Worm (Caenorhabditis elegans) whole organism, early embryonic: ENCODE measurements around the gene spp-14.

Experiments
- F13C5.2 ChIP-seq: sonication (generic microtip); optimal IDR thresholded peaks from 2 replicates; lab custom pipeline; 2017; ENCODE audit warnings: mild to moderate bottlenecking, missing genetic modification characterization, inconsistent platforms, missing compliant biosample characterization
- ets-7 ChIP-seq: sonication (generic microtip); optimal IDR thresholded peaks from 2 replicates; lab custom pipeline; 2016; ENCODE audit warnings: missing genotype, missing genetic modification characterization, missing compliant biosample characterization
- hnd-1 ChIP-seq: sonication (generic microtip); optimal IDR thresholded peaks from 2 replicates; lab custom pipeline; 2016; ENCODE audit warnings: missing genetic modification characterization, missing compliant biosample characterization

ce11 chrX:7727601-7728000 is 1.8 kb downstream of the spp-14 start, which contains the start of gene vit-1:
- TF ChIP-seq hnd-1 (tag; lab: Kevin White, UChicago) (no peak), ets-7 (tag; lab: Kevin White, UChicago) (no peak), F13C5.2 (no peak)
